Worm (Caenorhabditis elegans) whole organism, L1 larva: Measurements from ENCODE around the gene Y45G5AM.6.
A peak's percentile ranks its signal among the peaks of the same experiment; 100 is the strongest.

Source experiments
- F16B12.6 ChIP-seq: fragments of 150-350 bp; optimal IDR thresholded peaks from 2 replicates; lab custom pipeline; 2014; ENCODE audit warnings: missing biosample characterization, missing genetic modification characterization
- Y116A8C.19 ChIP-seq: sonication (generic microtip); optimal IDR thresholded peaks from 2 replicates; lab custom pipeline; 2016; ENCODE audit warnings: missing compliant biosample characterization, missing genetic modification characterization, borderline replicate concordance
- aly-2 ChIP-seq: fragments of 150-350 bp; optimal IDR thresholded peaks from 2 replicates; lab custom pipeline; 2014; ENCODE audit warnings: missing biosample characterization, missing genetic modification characterization
- ceh-82 ChIP-seq, 3 experiments: fragments of 150-350 bp in 1 of 3; sonication (generic microtip) in 2 of 3; optimal IDR thresholded peaks; 2 replicates each; lab custom pipeline; 2014 to 2017; ENCODE audit warnings: missing biosample characterization in 3 of 3, missing genetic modification characterization in 3 of 3
- ceh-88 ChIP-seq: fragments of 200-800 bp; sonication (Bioruptor generic); IDR thresholded peaks from 2 replicates; pipeline ENCODE4 v1.3.6; 2022; ENCODE audit warnings: missing genetic modification characterization, missing compliant biosample characterization
- ceh-90 ChIP-seq: sonication (generic microtip); optimal IDR thresholded peaks from 2 replicates; lab custom pipeline; 2016; ENCODE audit warnings: missing genetic modification characterization, missing compliant biosample characterization
- dsc-1 ChIP-seq: sonication (generic microtip); optimal IDR thresholded peaks from 2 replicates; lab custom pipeline; 2016; ENCODE audit warnings: mild to moderate bottlenecking, missing genetic modification characterization, missing compliant biosample characterization
- efl-1 ChIP-seq, 4 experiments: fragments of 150-350 bp; optimal IDR thresholded peaks in 3 of 4; peaks in 1 of 4; 1 replicate in 1 of 4; 2 replicates in 3 of 4; lab custom pipeline; 2014; ENCODE audit warnings: missing biosample characterization in 2 of 4, missing genetic modification characterization in 2 of 4, missing genetic modification reagents in 2 of 4
- egl-27 ChIP-seq, 2 experiments: fragments of 150-350 bp in 1 of 2; sonication (generic microtip); optimal IDR thresholded peaks; 3 replicates each; lab custom pipeline; 2017 to 2018; ENCODE audit warnings: missing biosample characterization in 2 of 2, missing genetic modification characterization in 2 of 2, missing genetic modification reagents in 2 of 2
- elt-2 ChIP-seq: sonication (generic microtip); optimal IDR thresholded peaks from 2 replicates; lab custom pipeline; 2016; ENCODE audit warnings: missing genetic modification characterization, mild to moderate bottlenecking, inconsistent platforms, missing compliant biosample characterization, missing genetic modification reagents
- fkh-10 ChIP-seq: sonication (generic microtip); optimal IDR thresholded peaks from 2 replicates; lab custom pipeline; 2017; ENCODE audit warnings: missing biosample characterization, missing genetic modification reagents, missing genetic modification characterization
- fkh-4 ChIP-seq: sonication (generic microtip); optimal IDR thresholded peaks from 2 replicates; lab custom pipeline; 2016; ENCODE audit warnings: missing compliant biosample characterization, missing genetic modification characterization, borderline replicate concordance
- fkh-8 ChIP-seq: sonication (generic microtip); optimal IDR thresholded peaks from 2 replicates; lab custom pipeline; 2016; ENCODE audit warnings: mild to moderate bottlenecking, missing genetic modification characterization, missing compliant biosample characterization
- fos-1 ChIP-seq: fragments of 150-350 bp; optimal IDR thresholded peaks from 2 replicates; lab custom pipeline; 2014; ENCODE audit warnings: missing biosample characterization, missing genetic modification characterization
- hlh-4 ChIP-seq: sonication (generic microtip); optimal IDR thresholded peaks from 2 replicates; lab custom pipeline; 2016; ENCODE audit warnings: mild to moderate bottlenecking, missing genetic modification characterization, missing compliant biosample characterization
- isw-1 ChIP-seq: fragments of 200-800 bp; sonication (Bioruptor generic); IDR thresholded peaks from 2 replicates; pipeline ENCODE4 v1.3.6; 2022; ENCODE audit warnings: missing genetic modification characterization, missing compliant biosample characterization
- lin-14 ChIP-seq: fragments of 200-800 bp; sonication (Bioruptor generic); optimal IDR thresholded peaks from 2 replicates; lab custom pipeline; 2018; ENCODE audit warnings: mild to moderate bottlenecking, missing genetic modification characterization, moderate library complexity, missing compliant biosample characterization
- lin-15B ChIP-seq: fragments of 150-350 bp; sonication (generic microtip); optimal IDR thresholded peaks from 3 replicates; lab custom pipeline; 2014; ENCODE audit warnings: missing biosample characterization, missing genetic modification characterization
- lin-35 ChIP-seq, 2 experiments: fragments of 150-350 bp; optimal IDR thresholded peaks; 2 replicates each; lab custom pipeline; 2014; ENCODE audit warnings: missing biosample characterization in 2 of 2, missing genetic modification characterization in 2 of 2, missing genetic modification reagents in 2 of 2
- lsy-2 ChIP-seq, 2 experiments: fragments of 150-350 bp; optimal IDR thresholded peaks; 2 replicates each; lab custom pipeline; 2014; ENCODE audit warnings: missing biosample characterization in 2 of 2, missing genetic modification characterization in 2 of 2
- mef-2 ChIP-seq: fragments of 150-350 bp; optimal IDR thresholded peaks from 2 replicates; lab custom pipeline; 2014; ENCODE audit warnings: missing biosample characterization, missing genetic modification characterization
- mep-1 ChIP-seq: fragments of 150-350 bp; optimal IDR thresholded peaks from 2 replicates; lab custom pipeline; 2014; ENCODE audit warnings: missing biosample characterization, missing genetic modification characterization
- nhr-20 ChIP-seq: sonication (generic microtip); optimal IDR thresholded peaks from 2 replicates; lab custom pipeline; 2016; ENCODE audit warnings: mild to moderate bottlenecking, missing genetic modification characterization, missing compliant biosample characterization
- nhr-47 ChIP-seq: sonication (generic microtip); optimal IDR thresholded peaks from 2 replicates; lab custom pipeline; 2016; ENCODE audit warnings: mild to moderate bottlenecking, missing genetic modification characterization, moderate library complexity, missing compliant biosample characterization
- nhr-84 ChIP-seq: sonication (generic microtip); optimal IDR thresholded peaks from 2 replicates; lab custom pipeline; 2017; ENCODE audit warnings: missing biosample characterization, missing genetic modification characterization
- nhr-90 ChIP-seq: sonication (generic microtip); optimal IDR thresholded peaks from 2 replicates; lab custom pipeline; 2016; ENCODE audit warnings: mild to moderate bottlenecking, missing genetic modification characterization, missing compliant biosample characterization; ENCODE audit not compliant: poor library complexity
- pqm-1 ChIP-seq: sonication (generic microtip); optimal IDR thresholded peaks from 3 replicates; lab custom pipeline; 2017; ENCODE audit warnings: missing biosample characterization, missing genetic modification characterization
- rnt-1 ChIP-seq: sonication (generic microtip); optimal IDR thresholded peaks from 2 replicates; lab custom pipeline; 2016; ENCODE audit warnings: mild to moderate bottlenecking, missing genetic modification characterization, moderate library complexity, missing compliant biosample characterization
- snu-23 ChIP-seq: sonication (generic microtip); optimal IDR thresholded peaks from 2 replicates; lab custom pipeline; 2016; ENCODE audit warnings: missing genetic modification characterization, missing compliant biosample characterization
- sox-4 ChIP-seq: sonication (generic microtip); optimal IDR thresholded peaks from 2 replicates; lab custom pipeline; 2016; ENCODE audit warnings: missing genetic modification characterization, missing compliant biosample characterization
- swsn-7 ChIP-seq: sonication (generic microtip); optimal IDR thresholded peaks from 2 replicates; lab custom pipeline; 2016; ENCODE audit warnings: missing genetic modification characterization, missing compliant biosample characterization
- unc-62 ChIP-seq: fragments of 150-350 bp; optimal IDR thresholded peaks from 2 replicates; lab custom pipeline; 2014; ENCODE audit warnings: missing biosample characterization, missing genetic modification reagents, missing genetic modification characterization
- unc-98 ChIP-seq: fragments of 200-800 bp; sonication (Bioruptor generic); IDR thresholded peaks from 2 replicates; pipeline ENCODE4 v1.3.6; 2022; ENCODE audit warnings: missing genetic modification characterization, missing compliant biosample characterization
- vab-15 ChIP-seq: sonication (generic microtip); optimal IDR thresholded peaks from 2 replicates; lab custom pipeline; 2017; ENCODE audit warnings: missing genotype, mild to moderate bottlenecking, missing genetic modification characterization, missing compliant biosample characterization
- zag-1 ChIP-seq: fragments of 150-350 bp; optimal IDR thresholded peaks from 2 replicates; lab custom pipeline; 2014; ENCODE audit warnings: missing biosample characterization, missing genetic modification characterization
- ztf-4 ChIP-seq: fragments of 150-350 bp; optimal IDR thresholded peaks from 2 replicates; lab custom pipeline; 2014; ENCODE audit warnings: missing biosample characterization, missing genetic modification characterization

The Y45G5AM.6 gene

DNA sequence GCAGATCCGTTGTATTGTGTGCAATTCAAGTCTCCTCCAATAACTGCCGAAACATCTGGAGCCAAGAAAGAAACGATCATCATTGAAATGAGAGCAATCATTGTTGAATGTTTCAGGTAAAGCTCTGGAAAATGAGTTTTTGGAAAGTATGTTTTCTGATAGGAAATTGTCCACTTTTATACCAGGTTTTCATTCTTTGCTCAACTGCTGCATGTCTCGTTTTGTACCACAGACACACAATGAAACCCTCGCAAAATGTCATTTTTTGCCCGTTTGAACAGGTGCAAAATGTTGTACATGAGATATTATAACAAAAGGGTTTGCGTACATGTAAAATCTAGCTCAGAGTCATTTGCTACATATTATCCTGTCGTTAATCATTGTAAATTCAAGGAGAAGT lies 31.5 kb downstream of the Y45G5AM.6 start, which contains the start of gene T05B4.10:
Gene T05B4.10, minus strand, starts transcription at position 101 of the 400 bp plus-strand sequence.
- TF ChIP-seq unc-62: no peak
- TF ChIP-seq fkh-4 (tag; lab: Kevin White, UChicago): no peak
- TF ChIP-seq sox-4 (tag; lab: Kevin White, UChicago): no peak
- no peak for TF ChIP-seq lin-14 (GFP tag; lab: Kevin White, UChicago)
- TF ChIP-seq nhr-47: no peak
- TF ChIP-seq mep-1 (tag; lab: Kevin White, UChicago): no peak
- no peak for TF ChIP-seq lin-35 (GFP tag; optimal IDR thresholded peaks at IDR 0.05; lab: Kevin White, UChicago)

ce11 chrV:4118332-4118731 lies 33.8 kb downstream of the Y45G5AM.6 start, which contains the start of gene T05B4.9:
T05B4.9 (minus strand) TSS chrV:4118432.
- TF ChIP-seq ztf-4 (no peak), fkh-4 (tag; lab: Kevin White, UChicago) (no peak), aly-2 (no peak), nhr-20 (no peak), nhr-90 (tag; lab: Kevin White, UChicago) (no peak), pqm-1 (tag; lab: Kevin White, UChicago) (no peak), lsy-2 (tag; optimal IDR thresholded peaks at IDR 0.05; lab: Kevin White, UChicago) (no peak), egl-27 (tag; optimal IDR thresholded peaks at IDR 0.05; lab: Kevin White, UChicago) (no peak), F16B12.6 (tag; lab: Kevin White, UChicago) (no peak), swsn-7 (tag; lab: Kevin White, UChicago) (no peak), sox-4 (tag; lab: Kevin White, UChicago) (no peak), fos-1 (tag; lab: Kevin White, UChicago) (no peak), nhr-84 (tag; lab: Kevin White, UChicago) (no peak), elt-2 (tag; lab: Kevin White, UChicago) (no peak)

- TF ChIP-seq efl-1 (optimal IDR thresholded peaks at IDR 0.05; lab: Kevin White, UChicago) (no peak), efl-1 (GFP tag; optimal IDR thresholded peaks at IDR 0.05 in 1 of 2; lab: Kevin White, UChicago) (peak in 1 of 2 experiments; percentile 69), ceh-90 (no peak)
These were observed 36.0 kb downstream of the Y45G5AM.6 start, which contains the start of gene T05B4.8 for ce11 chrV:4116071-4116470. T05B4.8 (minus strand) TSS chrV:4116171.

ce11 chrV:4114627-4115026 lies 37.5 kb downstream of the Y45G5AM.6 start, which contains the start of gene srw-133:
srw-133 (minus strand) TSS chrV:4114727.
- TF ChIP-seq lin-15B (tag; lab: Kevin White, UChicago) (no peak), efl-1 (optimal IDR thresholded peaks at IDR 0.05; lab: Kevin White, UChicago) (no peak), efl-1 (GFP tag; optimal IDR thresholded peaks at IDR 0.05 in 1 of 2; lab: Kevin White, UChicago) (peak in 1 of 2 experiments; percentile 3)

DNA sequence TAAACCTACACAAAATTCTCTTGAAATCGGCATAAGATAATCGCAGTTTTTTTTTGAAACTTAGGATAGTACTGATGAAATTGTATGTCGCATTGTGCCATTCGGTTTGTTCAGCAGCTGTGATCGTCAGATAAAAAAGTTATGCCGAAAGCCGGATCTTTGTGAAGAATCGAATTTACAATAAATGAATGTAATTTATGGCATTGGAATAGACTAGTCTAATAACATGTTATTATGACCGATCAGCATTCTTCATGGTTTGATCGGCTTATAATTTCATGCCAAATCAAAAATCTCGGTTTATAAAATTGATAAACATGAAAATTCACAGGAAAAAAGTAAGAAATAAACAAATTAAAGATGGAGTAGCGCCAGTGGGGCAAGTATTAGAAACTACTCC lies 39.6 kb downstream of the Y45G5AM.6 start, which contains the start of gene srw-134:
Gene srw-134, minus strand, starts transcription at position 101 of the 400 bp plus-strand sequence.
- TF ChIP-seq unc-98 (GFP tag; lab: Robert Waterston, UW): no peak
- TF ChIP-seq fos-1 (tag; lab: Kevin White, UChicago): no peak
- TF ChIP-seq mef-2 (tag; lab: Kevin White, UChicago): no peak
- TF ChIP-seq fkh-8 (tag; lab: Kevin White, UChicago): no peak
- TF ChIP-seq lsy-2 (tag; optimal IDR thresholded peaks at IDR 0.05; lab: Kevin White, UChicago): no peak
- TF ChIP-seq vab-15 (tag; lab: Kevin White, UChicago): no peak
- TF ChIP-seq mep-1 (tag; lab: Kevin White, UChicago): no peak

ce11 chrV:4109873-4110272 lies 42.2 kb downstream of the Y45G5AM.6 start, which contains the start of gene clc-18:
clc-18 (minus strand) TSS chrV:4109973.
- TF ChIP-seq unc-62: no peak
- TF ChIP-seq snu-23 (GFP tag; lab: Kevin White, UChicago): no peak
- TF ChIP-seq hlh-4 (tag; lab: Kevin White, UChicago): no peak
- TF ChIP-seq egl-27 (tag; optimal IDR thresholded peaks at IDR 0.05; lab: Kevin White, UChicago): no peak
- TF ChIP-seq rnt-1 (tag; lab: Kevin White, UChicago): no peak
- no peak for TF ChIP-seq ztf-4
- no peak for TF ChIP-seq fkh-10 (GFP tag; lab: Kevin White, UChicago)
- no peak for TF ChIP-seq aly-2
- TF ChIP-seq lin-35 (GFP tag; optimal IDR thresholded peaks at IDR 0.05; lab: Kevin White, UChicago): no peak
- TF ChIP-seq Y116A8C.19: no peak
- no peak for TF ChIP-seq dsc-1 (tag; lab: Kevin White, UChicago)
- TF ChIP-seq ceh-88 (GFP tag; lab: Robert Waterston, UW): no peak
- TF ChIP-seq ceh-82 (tag; optimal IDR thresholded peaks at IDR 0.05; lab: Kevin White, UChicago): no peak
- no peak for TF ChIP-seq lin-14 (GFP tag; lab: Kevin White, UChicago)
- TF ChIP-seq lin-15B (tag; lab: Kevin White, UChicago): no peak
- TF ChIP-seq zag-1 (tag; lab: Kevin White, UChicago): no peak
- no peak for TF ChIP-seq isw-1 (GFP tag; lab: Robert Waterston, UW)
